Fruit fly (Drosophila melanogaster) whole organism, embryonic: Measurements from ENCODE around the gene NimC3.

Source experiments
- Atf-2 ChIP-seq: fragments of 200-800 bp; sonication (Bioruptor generic); optimal IDR thresholded peaks from 2 replicates; lab custom pipeline; 2016; ENCODE audit warnings: missing biosample characterization, missing genetic modification characterization
- CG10274 ChIP-seq: fragments of 200-800 bp; sonication (Bioruptor generic); optimal IDR thresholded peaks from 3 replicates; lab custom pipeline; 2017; ENCODE audit warnings: missing biosample characterization, mild to moderate bottlenecking, missing genetic modification characterization
- CG11696 ChIP-seq: fragments of 200-800 bp; sonication (Bioruptor generic); IDR thresholded peaks from 2 replicates; pipeline ENCODE4 v1.3.6; 2022; ENCODE audit warnings: missing biosample characterization, missing genetic modification characterization
- CG12071 ChIP-seq: fragments of 200-800 bp; sonication (Bioruptor generic); optimal IDR thresholded peaks from 3 replicates; lab custom pipeline; 2018; ENCODE audit warnings: missing biosample characterization, mild to moderate bottlenecking, missing genetic modification characterization
- CG13775 ChIP-seq: fragments of 200-800 bp; sonication (Bioruptor generic); optimal IDR thresholded peaks from 3 replicates; lab custom pipeline; 2017; ENCODE audit warnings: missing biosample characterization, mild to moderate bottlenecking, missing genetic modification characterization
- CG1647 ChIP-seq: fragments of 200-800 bp; sonication (Bioruptor generic); optimal IDR thresholded peaks from 3 replicates; lab custom pipeline; 2016; ENCODE audit warnings: missing biosample characterization, missing genetic modification characterization
- CG16815 ChIP-seq: fragments of 200-800 bp; sonication (Bioruptor generic); optimal IDR thresholded peaks from 3 replicates; lab custom pipeline; 2017; ENCODE audit warnings: missing biosample characterization, mild to moderate bottlenecking, missing genetic modification characterization
- CG17359 ChIP-seq: fragments of 200-800 bp; sonication (Bioruptor generic); optimal IDR thresholded peaks from 3 replicates; lab custom pipeline; 2018; ENCODE audit warnings: missing biosample characterization, mild to moderate bottlenecking, missing genetic modification characterization, moderate library complexity
- CG18011 ChIP-seq: fragments of 200-800 bp; sonication (Bioruptor generic); optimal IDR thresholded peaks from 2 replicates; lab custom pipeline; 2017; ENCODE audit warnings: missing biosample characterization, missing genetic modification characterization, mild to moderate bottlenecking, moderate library complexity, missing genotype
- CG18262 ChIP-seq: fragments of 200-800 bp; optimal IDR thresholded peaks from 3 replicates; lab custom pipeline; 2019; ENCODE audit warnings: missing biosample characterization, mild to moderate bottlenecking, missing genetic modification characterization, moderate library complexity
- CG18599 ChIP-seq: fragments of 200-800 bp; sonication (Bioruptor generic); optimal IDR thresholded peaks from 3 replicates; lab custom pipeline; 2017; ENCODE audit warnings: missing biosample characterization, missing genetic modification characterization, mild to moderate bottlenecking, moderate library complexity, missing genetic modification reagents
- CG30403 ChIP-seq: fragments of 200-800 bp; sonication (Bioruptor generic); optimal IDR thresholded peaks from 3 replicates; lab custom pipeline; 2016; ENCODE audit warnings: missing biosample characterization, missing genetic modification characterization
- CG3163 ChIP-seq: fragments of 200-800 bp; sonication (Bioruptor generic); optimal IDR thresholded peaks from 3 replicates; lab custom pipeline; 2016; ENCODE audit warnings: missing biosample characterization, missing genetic modification characterization
- CG3838 ChIP-seq: fragments of 200-800 bp; sonication (Bioruptor generic); optimal IDR thresholded peaks from 3 replicates; lab custom pipeline; 2016; ENCODE audit warnings: missing biosample characterization, missing genetic modification characterization
- CG42726 ChIP-seq: fragments of 200-800 bp; sonication (Bioruptor generic); IDR thresholded peaks from 2 replicates; pipeline ENCODE4 v1.3.6; 2022; ENCODE audit warnings: missing biosample characterization, missing genetic modification characterization; ENCODE audit not compliant: partially characterized antibody
- CG4424 ChIP-seq: fragments of 200-800 bp; sonication (Bioruptor generic); optimal IDR thresholded peaks from 3 replicates; lab custom pipeline; 2016; ENCODE audit warnings: missing biosample characterization, missing genetic modification characterization
- CG5180 ChIP-seq: fragments of 200-800 bp; sonication (Bioruptor generic); optimal IDR thresholded peaks from 3 replicates; lab custom pipeline; 2017; ENCODE audit warnings: missing biosample characterization, missing genetic modification characterization, mild to moderate bottlenecking, moderate library complexity, missing genetic modification reagents
- CG6813 ChIP-seq: fragments of 200-800 bp; sonication (Bioruptor generic); optimal IDR thresholded peaks from 2 replicates; lab custom pipeline; 2017; ENCODE audit warnings: missing biosample characterization, missing genetic modification characterization, mild to moderate bottlenecking, moderate library complexity, missing genetic modification reagents
- CG6854 ChIP-seq: fragments of 200-800 bp; sonication (Bioruptor generic); optimal IDR thresholded peaks from 3 replicates; lab custom pipeline; 2017; ENCODE audit warnings: missing biosample characterization, mild to moderate bottlenecking, missing genetic modification characterization
- CG7556 ChIP-seq: fragments of 200-800 bp; sonication (Bioruptor generic); optimal IDR thresholded peaks from 2 replicates; lab custom pipeline; 2017; ENCODE audit warnings: missing biosample characterization, mild to moderate bottlenecking, missing genetic modification characterization
- CG7745 ChIP-seq: fragments of 200-800 bp; sonication (Bioruptor generic); optimal IDR thresholded peaks from 2 replicates; lab custom pipeline; 2018; ENCODE audit warnings: missing biosample characterization, mild to moderate bottlenecking, missing genetic modification characterization, moderate library complexity
- CG7786 ChIP-seq: fragments of 200-800 bp; sonication (Bioruptor generic); optimal IDR thresholded peaks from 2 replicates; lab custom pipeline; 2016; ENCODE audit warnings: missing biosample characterization, missing genetic modification characterization
- CG8478 ChIP-seq: fragments of >200 bp; optimal IDR thresholded peaks from 2 replicates; lab custom pipeline; 2018
- CG9817 ChIP-seq: fragments of 200-800 bp; sonication (Bioruptor generic); optimal IDR thresholded peaks from 2 replicates; lab custom pipeline; 2018; ENCODE audit warnings: missing biosample characterization, mild to moderate bottlenecking, missing genetic modification characterization, moderate library complexity
- Dref ChIP-seq: fragments of 200-800 bp; sonication (Bioruptor generic); IDR thresholded peaks from 2 replicates; pipeline ENCODE4 v1.3.6; 2022; ENCODE audit warnings: missing biosample characterization, missing genetic modification characterization
- Eip74EF ChIP-seq, 2 experiments: fragments of 200-800 bp in 1 of 2; fragments of >200 bp in 1 of 2; sonication (Bioruptor generic) in 1 of 2; optimal IDR thresholded peaks; 2 replicates each; lab custom pipeline; 2017 to 2019; ENCODE audit warnings: missing biosample characterization in 2 of 2, missing genetic modification characterization in 2 of 2, mild to moderate bottlenecking in 1 of 2, moderate library complexity in 1 of 2
- Ets65A ChIP-seq: fragments of 200-800 bp; sonication (Bioruptor generic); peaks from one replicate; lab custom pipeline; 2016; ENCODE audit warnings: missing biosample characterization, missing genetic modification characterization
- Fer1 ChIP-seq: fragments of 200-800 bp; sonication (Bioruptor generic); optimal IDR thresholded peaks from 2 replicates; lab custom pipeline; 2017; ENCODE audit warnings: missing biosample characterization, mild to moderate bottlenecking, missing genetic modification characterization
- GATAe ChIP-seq: fragments of 200-800 bp; sonication (Bioruptor generic); conservative IDR thresholded peaks from 2 replicates; pipeline ENCODE4 v1.3.6; 2022; ENCODE audit warnings: missing biosample characterization, missing genetic modification characterization
- HLHmδ ChIP-seq: fragments of 200-800 bp; sonication (Bioruptor generic); optimal IDR thresholded peaks from 2 replicates; lab custom pipeline; 2018; ENCODE audit warnings: missing biosample characterization, mild to moderate bottlenecking, missing genetic modification characterization, moderate library complexity
- Hr51 ChIP-seq, 2 experiments: fragments of 200-800 bp; sonication (Bioruptor generic); optimal IDR thresholded peaks; 2 replicates in 1 of 2; 3 replicates in 1 of 2; lab custom pipeline; 2016 to 2018; ENCODE audit warnings: missing biosample characterization in 2 of 2, missing genetic modification characterization in 2 of 2, mild to moderate bottlenecking in 1 of 2, moderate library complexity in 1 of 2
- Hsf ChIP-seq: fragments of 200-800 bp; sonication (Bioruptor generic); optimal IDR thresholded peaks from 3 replicates; lab custom pipeline; 2016; ENCODE audit warnings: missing biosample characterization, missing genetic modification characterization
- Lhr ChIP-seq: fragments of 200-800 bp; sonication (Bioruptor generic); optimal IDR thresholded peaks from 3 replicates; lab custom pipeline; 2017; ENCODE audit warnings: mild to moderate bottlenecking, missing biosample characterization, missing genetic modification reagents, missing genetic modification characterization
- MTF-1 ChIP-seq: fragments of 200-800 bp; sonication (Bioruptor generic); optimal IDR thresholded peaks from 2 replicates; lab custom pipeline; 2018; ENCODE audit warnings: missing biosample characterization, mild to moderate bottlenecking, missing genetic modification characterization, borderline replicate concordance
- Max ChIP-seq: fragments of 200-800 bp; sonication (Bioruptor generic); optimal IDR thresholded peaks from 2 replicates; lab custom pipeline; 2016; ENCODE audit warnings: missing biosample characterization, mild to moderate bottlenecking, missing genetic modification characterization
- Med ChIP-seq: fragments of 200-800 bp; sonication (Bioruptor generic); peaks from one replicate; lab custom pipeline; 2016; ENCODE audit warnings: missing biosample characterization, missing genetic modification characterization, mild to moderate bottlenecking, inconsistent platforms, moderate library complexity
- Mrtf ChIP-seq: fragments of 200-800 bp; sonication (Bioruptor generic); IDR thresholded peaks from 3 replicates; pipeline ENCODE4 v1.3.6; 2022; ENCODE audit warnings: missing biosample characterization, missing genetic modification characterization
- NFAT ChIP-seq: fragments of 200-800 bp; sonication (Bioruptor generic); IDR thresholded peaks from 2 replicates; pipeline ENCODE4 v1.3.6; 2022; ENCODE audit warnings: missing biosample characterization, missing genetic modification characterization
- Rfx ChIP-seq: fragments of 200-800 bp; sonication (Bioruptor generic); IDR thresholded peaks from 2 replicates; pipeline ENCODE4 v1.3.6; 2022; ENCODE audit warnings: missing biosample characterization, missing genetic modification characterization
- ac ChIP-seq: fragments of 200-800 bp; sonication (Bioruptor generic); optimal IDR thresholded peaks from 3 replicates; lab custom pipeline; 2017; ENCODE audit warnings: missing biosample characterization, mild to moderate bottlenecking, missing genetic modification characterization
- ara ChIP-seq: fragments of 200-800 bp; sonication (Bioruptor generic); IDR thresholded peaks from 2 replicates; pipeline ENCODE4 v1.3.6; 2022; ENCODE audit warnings: missing biosample characterization, missing genetic modification characterization
- disco-r ChIP-seq: fragments of 200-800 bp; sonication (Bioruptor generic); optimal IDR thresholded peaks from 2 replicates; lab custom pipeline; 2016; ENCODE audit warnings: missing biosample characterization, missing genetic modification characterization
- dysf ChIP-seq: fragments of 200-800 bp; sonication (Bioruptor generic); IDR thresholded peaks from 3 replicates; pipeline ENCODE4 v1.3.6; 2022; ENCODE audit warnings: missing biosample characterization, missing genetic modification characterization
- lola ChIP-seq, 3 experiments: fragments of >200 bp in 2 of 3; fragments of 200-800 bp in 1 of 3; sonication (Bioruptor generic) in 1 of 3; optimal IDR thresholded peaks; 2 replicates each; lab custom pipeline; 2017 to 2019; ENCODE audit warnings: missing biosample characterization in 3 of 3, missing genetic modification characterization in 3 of 3, mild to moderate bottlenecking in 1 of 3, moderate library complexity in 1 of 3
- mirr ChIP-seq: fragments of 200-800 bp; sonication (Bioruptor generic); optimal IDR thresholded peaks from 3 replicates; lab custom pipeline; 2018; ENCODE audit warnings: missing biosample characterization, mild to moderate bottlenecking, missing genetic modification characterization
- row ChIP-seq: fragments of 200-800 bp; sonication (Bioruptor generic); IDR thresholded peaks from 3 replicates; pipeline ENCODE4 v1.3.6; 2022; ENCODE audit warnings: missing biosample characterization, missing genetic modification characterization
- shn ChIP-seq: fragments of 200-800 bp; sonication (Bioruptor generic); optimal IDR thresholded peaks from 3 replicates; lab custom pipeline; 2016; ENCODE audit warnings: missing biosample characterization, missing genetic modification characterization
- tx ChIP-seq: fragments of 200-800 bp; sonication (Bioruptor generic); optimal IDR thresholded peaks from 2 replicates; lab custom pipeline; 2016; ENCODE audit warnings: missing biosample characterization, missing genetic modification characterization

NimC3 gene

dm6 chr2L:14020875-14021643 lies 1.1 kb upstream of the NimC3 start (continued):
- TF ChIP-seq NFAT (GFP tag; lab: Robert Waterston, UW) (peak; percentile 46; the same call in 1 of the 2 replicates), CG4424 (GFP tag; lab: Kevin White, UChicago) (peak; percentile 61), CG18599 (GFP tag; lab: Kevin White, UChicago) (peak; percentile 28), HLHmδ (GFP tag; lab: Kevin White, UChicago) (no peak), MTF-1 (GFP tag; lab: Kevin White, UChicago) (peak; percentile 18), CG1647 (GFP tag; lab: Kevin White, UChicago) (peak; percentile 44), CG9817 (tag; lab: Kevin White, UChicago) (peak; percentile 10), lola (GFP tag; optimal IDR thresholded peaks at IDR 0.05; lab: Kevin White, UChicago) (peak in 1 of 3 experiments; percentile 90), mirr (no peak), Mrtf (GFP tag; lab: Robert Waterston, UW) (peak; percentile 36; the same call in 1 of the 3 replicates), CG12071 (peak; percentile 54), CG6813 (peak; percentile 13), ara (GFP tag; lab: Robert Waterston, UW) (peak; percentile 59), Lhr (GFP tag; lab: Kevin White, UChicago) (peak; percentile 2), CG16815 (peak; percentile 49), ac (GFP tag; lab: Kevin White, UChicago) (no peak), CG10274 (GFP tag; lab: Kevin White, UChicago) (no peak), CG7556 (peak; percentile 91), Dref (no peak), Hsf (GFP tag; lab: Kevin White, UChicago) (peak; percentile 73)

dm6 chr2L:14020545-14020874 lies 502 bp upstream of the NimC3 start:
- no peak for TF ChIP-seq CG6854 (GFP tag; lab: Kevin White, UChicago)
- peak; percentile 98 for TF ChIP-seq CG5180 (GFP tag; lab: Kevin White, UChicago)
- TF ChIP-seq, all 482 proteins: peak for 1

dm6 chr2L:14019654-14020053 lies 354 bp downstream of the NimC3 start:
- TF ChIP-seq CG42726 (GFP tag; lab: Robert Waterston, UW) (no peak), Ets65A (GFP tag; lab: Kevin White, UChicago) (peak; percentile 73), Atf-2 (GFP tag; lab: Kevin White, UChicago) (no peak), CG7786 (GFP tag; lab: Kevin White, UChicago) (no peak), dysf (GFP tag; lab: Robert Waterston, UW) (no peak), CG13775 (GFP tag; lab: Kevin White, UChicago) (no peak), CG18011 (no peak), disco-r (GFP tag; lab: Kevin White, UChicago) (no peak), Hr51 (GFP tag; optimal IDR thresholded peaks at IDR 0.05; lab: Kevin White, UChicago) (no peak), CG3163 (GFP tag; lab: Kevin White, UChicago) (no peak), CG8478 (lab: Kevin White, UChicago) (peak; percentile 89), tx (GFP tag; lab: Kevin White, UChicago) (no peak), row (GFP tag; lab: Robert Waterston, UW) (no peak), CG11696 (GFP tag; lab: Robert Waterston, UW) (no peak), GATAe (no peak), CG30403 (no peak), Fer1 (GFP tag; lab: Kevin White, UChicago) (no peak), CG18262 (no peak), Max (GFP tag; lab: Kevin White, UChicago) (no peak), CG17359 (tag; lab: Kevin White, UChicago) (no peak), Rfx (GFP tag; lab: Robert Waterston, UW) (no peak), CG3838 (GFP tag; lab: Kevin White, UChicago) (no peak), Eip74EF (GFP tag; optimal IDR thresholded peaks at IDR 0.05; lab: Kevin White, UChicago) (no peak), Med (GFP tag; lab: Kevin White, UChicago) (peak; percentile 58), shn (GFP tag; lab: Kevin White, UChicago) (no peak), CG7745 (tag; lab: Kevin White, UChicago) (no peak)
